Fruit fly (Drosophila melanogaster) whole organism, embryonic: Measurements from ENCODE around the gene CG42876.

Experiments used
- Adf1 ChIP-seq: fragments of 200-800 bp; sonication (Bioruptor generic); IDR thresholded peaks from 2 replicates; pipeline ENCODE4 v1.3.6; 2022; ENCODE audit warnings: missing biosample characterization, missing genetic modification characterization
- Atf3 ChIP-seq: fragments of 200-800 bp; sonication (Bioruptor generic); optimal IDR thresholded peaks from 3 replicates; lab custom pipeline; 2016; ENCODE audit warnings: missing biosample characterization, missing genetic modification characterization
- CG11695 ChIP-seq: fragments of 200-800 bp; sonication (Bioruptor generic); IDR thresholded peaks from 3 replicates; pipeline ENCODE4 v1.3.6; 2022; ENCODE audit warnings: missing biosample characterization, missing genetic modification characterization
- CG11696 ChIP-seq: fragments of 200-800 bp; sonication (Bioruptor generic); IDR thresholded peaks from 2 replicates; pipeline ENCODE4 v1.3.6; 2022; ENCODE audit warnings: missing biosample characterization, missing genetic modification characterization
- CG13123 ChIP-seq: fragments of 200-800 bp; sonication (Bioruptor generic); optimal IDR thresholded peaks from 2 replicates; lab custom pipeline; 2016; ENCODE audit warnings: missing biosample characterization, missing genetic modification characterization
- CG14710 ChIP-seq: fragments of 200-800 bp; sonication (Bioruptor generic); optimal IDR thresholded peaks from 3 replicates; lab custom pipeline; 2019; ENCODE audit warnings: missing biosample characterization, mild to moderate bottlenecking, missing genetic modification characterization, moderate library complexity
- CG17359 ChIP-seq: fragments of 200-800 bp; sonication (Bioruptor generic); optimal IDR thresholded peaks from 3 replicates; lab custom pipeline; 2018; ENCODE audit warnings: missing biosample characterization, mild to moderate bottlenecking, missing genetic modification characterization, moderate library complexity
- CG17385 ChIP-seq: fragments of 200-800 bp; sonication (Bioruptor generic); optimal IDR thresholded peaks from 3 replicates; lab custom pipeline; 2018; ENCODE audit warnings: missing biosample characterization, mild to moderate bottlenecking, missing genetic modification characterization
- CG17829 ChIP-seq: fragments of 200-800 bp; optimal IDR thresholded peaks from 2 replicates; lab custom pipeline; 2019; ENCODE audit warnings: missing biosample characterization, mild to moderate bottlenecking, missing genetic modification characterization, moderate library complexity
- CG3163 ChIP-seq: fragments of 200-800 bp; sonication (Bioruptor generic); optimal IDR thresholded peaks from 3 replicates; lab custom pipeline; 2016; ENCODE audit warnings: missing biosample characterization, missing genetic modification characterization
- CG34224 ChIP-seq: fragments of 200-800 bp; sonication (Bioruptor generic); IDR thresholded peaks from 3 replicates; pipeline ENCODE4 v1.3.6; 2022; ENCODE audit warnings: missing biosample characterization, missing genetic modification characterization; ENCODE audit not compliant: partially characterized antibody
- CG34376 ChIP-seq: fragments of 200-800 bp; sonication (Bioruptor generic); optimal IDR thresholded peaks from 2 replicates; lab custom pipeline; 2018; ENCODE audit warnings: missing biosample characterization, mild to moderate bottlenecking, missing genetic modification characterization
- CG6791 ChIP-seq: fragments of 200-800 bp; sonication (Bioruptor generic); IDR thresholded peaks from 3 replicates; pipeline ENCODE4 v1.3.6; 2022; ENCODE audit warnings: missing biosample characterization, missing genetic modification characterization; ENCODE audit not compliant: partially characterized antibody
- CrebB ChIP-seq: fragments of 200-800 bp; sonication (Bioruptor generic); optimal IDR thresholded peaks from 3 replicates; lab custom pipeline; 2018; ENCODE audit warnings: missing biosample characterization, mild to moderate bottlenecking, missing genetic modification characterization
- Dll ChIP-seq: fragments of 200-800 bp; sonication (Bioruptor generic); IDR thresholded peaks from 4 replicates; pipeline ENCODE4 v1.3.6; 2022; ENCODE audit warnings: missing biosample characterization, missing genetic modification characterization; ENCODE audit not compliant: partially characterized antibody
- Dp ChIP-seq: fragments of 200-800 bp; sonication (Bioruptor generic); optimal IDR thresholded peaks from 2 replicates; lab custom pipeline; 2018; ENCODE audit warnings: missing biosample characterization, mild to moderate bottlenecking, missing genetic modification characterization, moderate library complexity
- Dref ChIP-seq: fragments of 200-800 bp; sonication (Bioruptor generic); IDR thresholded peaks from 2 replicates; pipeline ENCODE4 v1.3.6; 2022; ENCODE audit warnings: missing biosample characterization, missing genetic modification characterization
- Fer1 ChIP-seq: fragments of 200-800 bp; sonication (Bioruptor generic); optimal IDR thresholded peaks from 2 replicates; lab custom pipeline; 2017; ENCODE audit warnings: missing biosample characterization, mild to moderate bottlenecking, missing genetic modification characterization
- HmgD ChIP-seq: fragments of 200-800 bp; sonication (Bioruptor generic); optimal IDR thresholded peaks from 3 replicates; lab custom pipeline; 2016; ENCODE audit warnings: missing biosample characterization, missing genetic modification characterization
- Hmr ChIP-seq: fragments of 200-800 bp; sonication (Bioruptor generic); optimal IDR thresholded peaks from 3 replicates; lab custom pipeline; 2017; ENCODE audit warnings: mild to moderate bottlenecking, missing biosample characterization, missing genetic modification reagents, missing genetic modification characterization
- Hr78 ChIP-seq, 2 experiments: fragments of 200-800 bp in 1 of 2; fragments of >200 bp in 1 of 2; sonication (Bioruptor generic) in 1 of 2; optimal IDR thresholded peaks; 2 replicates each; lab custom pipeline; 2017 to 2019; ENCODE audit warnings: missing biosample characterization in 2 of 2, missing genetic modification characterization in 2 of 2, mild to moderate bottlenecking in 1 of 2, moderate library complexity in 1 of 2
- MESR4 ChIP-seq: fragments of 200-800 bp; sonication (Bioruptor generic); optimal IDR thresholded peaks from 2 replicates; lab custom pipeline; 2018; ENCODE audit warnings: missing biosample characterization, mild to moderate bottlenecking, missing genetic modification characterization, moderate library complexity
- Mad ChIP-seq: fragments of 200-800 bp; sonication (Bioruptor generic); optimal IDR thresholded peaks from 2 replicates; lab custom pipeline; 2016; ENCODE audit warnings: missing biosample characterization, missing genetic modification characterization
- Neu2 ChIP-seq: fragments of 200-800 bp; sonication (Bioruptor generic); optimal IDR thresholded peaks from 3 replicates; lab custom pipeline; 2016; ENCODE audit warnings: missing biosample characterization, missing genetic modification characterization, borderline replicate concordance
- NfI ChIP-seq: fragments of 200-800 bp; sonication (Bioruptor generic); optimal IDR thresholded peaks from 3 replicates; lab custom pipeline; 2018; ENCODE audit warnings: missing biosample characterization, mild to moderate bottlenecking, missing genetic modification characterization, moderate library complexity
- Opbp ChIP-seq: fragments of 200-800 bp; sonication (Bioruptor generic); IDR thresholded peaks from 3 replicates; pipeline ENCODE4 v1.3.6; 2022; ENCODE audit warnings: missing biosample characterization, missing genetic modification characterization; ENCODE audit not compliant: partially characterized antibody
- Optix ChIP-seq: fragments of 200-800 bp; sonication (Bioruptor generic); IDR thresholded peaks from 3 replicates; pipeline ENCODE4 v1.3.6; 2022; ENCODE audit warnings: missing biosample characterization, missing genetic modification characterization
- PHDP ChIP-seq: fragments of 200-800 bp; sonication (Bioruptor generic); optimal IDR thresholded peaks from 3 replicates; lab custom pipeline; 2018; ENCODE audit warnings: missing biosample characterization, mild to moderate bottlenecking, missing genetic modification characterization, moderate library complexity
- Scr ChIP-seq: fragments of 200-800 bp; sonication (Bioruptor generic); IDR thresholded peaks from 2 replicates; pipeline ENCODE4 v1.3.6; 2022; ENCODE audit warnings: missing biosample characterization, missing genetic modification characterization; ENCODE audit not compliant: partially characterized antibody
- TFAM ChIP-seq: fragments of 200-800 bp; sonication (Bioruptor generic); optimal IDR thresholded peaks from 2 replicates; lab custom pipeline; 2017; ENCODE audit warnings: missing biosample characterization, missing genetic modification characterization, inconsistent platforms
- Xrp1 ChIP-seq: fragments of 200-800 bp; sonication (Bioruptor generic); IDR thresholded peaks from 2 replicates; pipeline ENCODE4 v1.3.6; 2022; ENCODE audit warnings: missing biosample characterization, missing genetic modification characterization
- amos ChIP-seq: fragments of 200-800 bp; sonication (Bioruptor generic); IDR thresholded peaks from 2 replicates; pipeline ENCODE4 v1.3.6; 2022; ENCODE audit warnings: missing biosample characterization, missing genetic modification characterization; ENCODE audit not compliant: partially characterized antibody
- ap ChIP-seq: fragments of 200-800 bp; sonication (Bioruptor generic); IDR thresholded peaks from 2 replicates; pipeline ENCODE4 v1.3.6; 2022; ENCODE audit warnings: missing biosample characterization, missing genetic modification characterization
- bbx ChIP-seq: fragments of 200-800 bp; sonication (Bioruptor generic); IDR thresholded peaks from 2 replicates; pipeline ENCODE4 v1.3.6; 2022; ENCODE audit warnings: missing biosample characterization, missing genetic modification characterization; ENCODE audit not compliant: partially characterized antibody
- caup ChIP-seq: fragments of 200-800 bp; sonication (Bioruptor generic); optimal IDR thresholded peaks from 3 replicates; lab custom pipeline; 2017; ENCODE audit warnings: missing biosample characterization, mild to moderate bottlenecking, missing genetic modification characterization, moderate library complexity; ENCODE audit not compliant: severe bottlenecking
- gce ChIP-seq: fragments of 200-800 bp; sonication (Bioruptor generic); IDR thresholded peaks from 3 replicates; pipeline ENCODE4 v1.3.6; 2022; ENCODE audit warnings: missing biosample characterization, missing genetic modification characterization
- hkb ChIP-seq, 2 experiments: fragments of 200-800 bp in 1 of 2; fragments of >200 bp in 1 of 2; sonication (Bioruptor generic) in 1 of 2; IDR thresholded peaks in 1 of 2; optimal IDR thresholded peaks in 1 of 2; 2 replicates each; pipeline versions ENCODE4 v1.3.6 to Lab custom; 2017 to 2022; ENCODE audit warnings: missing biosample characterization in 1 of 2, missing genetic modification characterization in 1 of 2
- insv ChIP-seq, 2 experiments: fragments of 200-800 bp; sonication (Bioruptor generic); optimal IDR thresholded peaks; 3 replicates each; lab custom pipeline; 2016 to 2018; ENCODE audit warnings: missing biosample characterization in 2 of 2, missing genetic modification characterization in 2 of 2
- kay ChIP-seq: fragments of 200-800 bp; sonication (Bioruptor generic); optimal IDR thresholded peaks from 2 replicates; lab custom pipeline; 2016; ENCODE audit warnings: missing biosample characterization, missing genetic modification characterization
- nerfin-2 ChIP-seq: fragments of 200-800 bp; sonication (Bioruptor generic); IDR thresholded peaks from 2 replicates; pipeline ENCODE4 v1.3.6; 2022; ENCODE audit warnings: missing biosample characterization, missing genetic modification characterization; ENCODE audit not compliant: partially characterized antibody
- pum ChIP-seq: fragments of 200-800 bp; sonication (Bioruptor generic); optimal IDR thresholded peaks from 2 replicates; lab custom pipeline; 2016; ENCODE audit warnings: missing biosample characterization, missing genetic modification characterization
- sc ChIP-seq, 3 experiments: fragments of >200 bp in 2 of 3; fragments of 200-800 bp in 1 of 3; sonication (Bioruptor generic) in 1 of 3; optimal IDR thresholded peaks; 2 replicates in 2 of 3; 3 replicates in 1 of 3; lab custom pipeline; 2017; ENCODE audit warnings: mild to moderate bottlenecking in 1 of 3, missing biosample characterization in 1 of 3, missing genetic modification characterization in 1 of 3, missing genetic modification reagents in 1 of 3
- so ChIP-seq: fragments of 200-800 bp; sonication (Bioruptor generic); IDR thresholded peaks from 3 replicates; pipeline ENCODE4 v1.3.6; 2022; ENCODE audit warnings: missing biosample characterization, missing genetic modification characterization
- stc ChIP-seq: fragments of 200-800 bp; sonication (Bioruptor generic); IDR thresholded peaks from 2 replicates; pipeline ENCODE4 v1.3.6; 2022; ENCODE audit warnings: missing biosample characterization, missing genetic modification characterization
- wek ChIP-seq: fragments of 200-800 bp; sonication (Bioruptor generic); optimal IDR thresholded peaks from 3 replicates; lab custom pipeline; 2018; ENCODE audit warnings: missing biosample characterization, mild to moderate bottlenecking, missing genetic modification characterization, moderate library complexity
- z ChIP-seq: fragments of 200-800 bp; sonication (Bioruptor generic); IDR thresholded peaks from 3 replicates; pipeline ENCODE4 v1.3.6; 2022; ENCODE audit warnings: missing biosample characterization, missing genetic modification characterization
- zfh1 ChIP-seq: fragments of 200-800 bp; sonication (Bioruptor generic); IDR thresholded peaks from 3 replicates; pipeline ENCODE4 v1.3.6; 2022; ENCODE audit warnings: missing biosample characterization, missing genetic modification characterization

CG42876 gene

dm6 chr2L:15762466-15762865 lies 49.5 kb downstream of the CG42876 start, which contains the start of gene Gli:
Gene Gli (minus strand): TSS chr2L:15762758.
- TF ChIP-seq wek (peak; percentile 36), Xrp1 (GFP tag; lab: Robert Waterston, UW) (peak; percentile 40; the same call in 1 of the 2 replicates), CG6791 (GFP tag; lab: Robert Waterston, UW) (peak; percentile 50; the same call in 1 of the 3 replicates), Mad (peak; percentile 2), so (GFP tag; lab: Robert Waterston, UW) (peak; percentile 62; the same call in 2 of the 3 replicates), sc (optimal IDR thresholded peaks at IDR 0.05; lab: Kevin White, UChicago) (no peak), sc (GFP tag; optimal IDR thresholded peaks at IDR 0.05; lab: Kevin White, UChicago) (no peak), Hmr (no peak), NfI (peak; percentile 8), pum (GFP tag; lab: Kevin White, UChicago) (peak; percentile 9), caup (GFP tag; lab: Kevin White, UChicago) (peak; percentile 51), stc (GFP tag; lab: Robert Waterston, UW) (peak; percentile 33; the same call in 1 of the 2 replicates), zfh1 (GFP tag; lab: Robert Waterston, UW) (peak; percentile 57; the same call in 2 of the 3 replicates), Fer1 (GFP tag; lab: Kevin White, UChicago) (peak; percentile 56), CG17385 (peak; percentile 52), hkb (optimal IDR thresholded peaks at IDR 0.05; lab: Kevin White, UChicago) (no peak), hkb (GFP tag; IDR thresholded peaks at IDR 0.05; lab: Robert Waterston, UW) (peak; percentile 56), Dp (peak; percentile 48), gce (GFP tag; lab: Robert Waterston, UW) (0 out of 3 replicates have a peak, but pooled peaks have one; percentile 53), CG17359 (tag; lab: Kevin White, UChicago) (peak; percentile 29), Adf1 (peak; percentile 77), bbx (GFP tag; lab: Robert Waterston, UW) (peak; percentile 76), CG14710 (tag; lab: Kevin White, UChicago) (no peak), TFAM (no peak), CG3163 (GFP tag; lab: Kevin White, UChicago) (peak; percentile 82), CrebB (tag; lab: Kevin White, UChicago) (peak; percentile 65), Opbp (GFP tag; lab: Robert Waterston, UW) (peak; percentile 63; the same call in 2 of the 3 replicates), nerfin-2 (GFP tag; lab: Robert Waterston, UW) (0 out of 2 replicates have a peak, but pooled peaks have one; percentile 47), CG34224 (GFP tag; lab: Robert Waterston, UW) (peak; percentile 49; the same call in 2 of the 3 replicates), Scr (GFP tag; lab: Robert Waterston, UW) (peak; percentile 48; the same call in 1 of the 2 replicates), amos (peak; percentile 60), CG11696 (GFP tag; lab: Robert Waterston, UW) (0 out of 2 replicates have a peak, but pooled peaks have one; percentile 21), CG13123 (GFP tag; lab: Kevin White, UChicago) (no peak), Hr78 (GFP tag; optimal IDR thresholded peaks at IDR 0.05; lab: Kevin White, UChicago) (peak in 1 of 2 experiments; percentile 80), MESR4 (GFP tag; lab: Kevin White, UChicago) (peak; percentile 22), Dref (GFP tag; lab: Robert Waterston, UW) (0 out of 2 replicates have a peak, but pooled peaks have one; percentile 33), CG11695 (0 out of 3 replicates have a peak, but pooled peaks have one; percentile 28), PHDP (tag; lab: Kevin White, UChicago) (peak; percentile 40), Atf3 (GFP tag; lab: Kevin White, UChicago) (no peak), Dll (GFP tag; lab: Robert Waterston, UW) (0 out of 4 replicates have a peak, but pooled peaks have one; percentile 29), kay (GFP tag; lab: Kevin White, UChicago) (peak; percentile 21), Optix (GFP tag; lab: Robert Waterston, UW) (0 out of 3 replicates have a peak, but pooled peaks have one; percentile 22), CG17829 (peak; percentile 41), CG34376 (GFP tag; lab: Kevin White, UChicago) (peak; percentile 75), ap (no peak), insv (GFP tag; optimal IDR thresholded peaks at IDR 0.05; lab: Kevin White, UChicago) (peak in 1 of 2 experiments; percentile 6), Neu2 (peak; percentile 19), HmgD (GFP tag; lab: Kevin White, UChicago) (peak; percentile 63), z (peak; percentile 92)
